Worm (Caenorhabditis elegans): ENCODE measurements around the gene B0547.2.

ce11 chrIV:5630156-5630555 is 15.6 kb upstream of the B0547.2 start, which contains the start of gene srd-12:
- TF ChIP-seq lsy-2 (tag; optimal IDR thresholded peaks at IDR 0.05) (no peak), flh-1 (GFP tag; optimal IDR thresholded peaks at IDR 0.05) (no peak)
